Fruit fly (Drosophila melanogaster): ENCODE results near the gene CG7402.
A peak's percentile ranks its signal among the peaks of the same experiment; 100 is the strongest.

CG7402 gene

DNA sequence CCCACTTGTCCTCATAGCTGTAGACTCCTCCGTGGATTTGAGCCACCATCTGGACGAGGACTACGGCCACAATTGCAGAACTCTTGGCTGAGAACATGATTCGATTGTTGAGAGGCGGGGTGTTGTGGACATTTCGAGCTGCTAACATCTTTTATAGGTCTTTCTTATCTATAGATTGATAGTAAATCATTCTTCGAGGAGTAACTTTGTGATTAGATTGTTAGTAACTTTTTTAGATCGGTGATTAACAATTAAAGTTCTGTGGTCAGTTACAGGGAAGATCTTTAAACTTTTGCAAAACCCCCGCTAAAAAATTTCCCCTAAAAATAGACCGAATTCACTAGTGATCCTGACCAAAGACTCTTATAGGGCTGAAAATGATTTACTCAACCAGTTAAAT, 960 bp upstream of the CG7402 start, which contains the start of gene CG16775:
TSS of gene CG16775 (minus strand) at position 101 of the 400 bp plus-strand sequence.
- TF ChIP-seq psq (GFP tag; optimal IDR thresholded peaks at IDR 0.05): no peak
- no peak for TF ChIP-seq OdsH (GFP tag; optimal IDR thresholded peaks at IDR 0.05)
- no peak for TF ChIP-seq fru (GFP tag; optimal IDR thresholded peaks at IDR 0.05)
- TF ChIP-seq Hr78 (GFP tag; optimal IDR thresholded peaks at IDR 0.05): no peak
- no peak for TF ChIP-seq dsf (GFP tag; optimal IDR thresholded peaks at IDR 0.05; ENCODE audit: borderline replicate concordance)
- TF ChIP-seq GATAd (GFP tag; optimal IDR thresholded peaks at IDR 0.05): no peak
- no peak for TF ChIP-seq dl (GFP tag; optimal IDR thresholded peaks at IDR 0.05; ENCODE audit: insufficient read depth in 1 of 2, partially characterized antibody in 2 of 2)
- TF ChIP-seq tai (GFP tag; optimal IDR thresholded peaks at IDR 0.05): no peak
- no peak for TF ChIP-seq pan (optimal IDR thresholded peaks at IDR 0.05)
- TF ChIP-seq brk (GFP tag; optimal IDR thresholded peaks at IDR 0.05): no peak
- TF ChIP-seq Hnf4 (GFP tag; optimal IDR thresholded peaks at IDR 0.05): no peak
- TF ChIP-seq Abd-B (GFP tag; optimal IDR thresholded peaks at IDR 0.05): no peak
- no peak for TF ChIP-seq sage (GFP tag; optimal IDR thresholded peaks at IDR 0.05)
- no peak for TF ChIP-seq lola (GFP tag; optimal IDR thresholded peaks at IDR 0.05)
- no peak for TF ChIP-seq sv (GFP tag; optimal IDR thresholded peaks at IDR 0.05)
- no peak for TF ChIP-seq h (GFP tag; optimal IDR thresholded peaks at IDR 0.05)
- TF ChIP-seq Dif (GFP tag; optimal IDR thresholded peaks at IDR 0.05; ENCODE audit: partially characterized antibody): no peak

DNA sequence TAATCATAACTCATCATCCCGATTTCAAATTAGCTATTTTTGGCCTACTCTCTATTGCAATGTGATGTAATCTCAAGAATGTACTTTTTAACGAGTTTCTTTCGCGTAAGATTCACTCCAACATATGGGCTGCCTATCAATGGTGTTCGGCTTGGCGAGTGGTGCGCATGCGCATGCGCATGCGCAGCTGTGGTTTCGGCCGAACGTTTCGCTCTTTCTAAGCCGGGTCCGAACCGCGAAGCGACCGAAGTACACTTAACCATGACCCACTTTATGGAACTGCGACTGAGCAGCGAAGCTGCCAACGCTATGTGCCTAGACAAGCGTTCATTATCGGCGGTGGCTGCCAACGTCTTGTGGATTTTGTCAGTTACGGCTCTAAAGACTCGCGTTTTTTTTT, 6.2 kb downstream of the CG7402 start:
- TF ChIP-seq Hr83 (GFP tag; optimal IDR thresholded peaks at IDR 0.05; ENCODE audit: poor library complexity, severe bottlenecking) (no peak), Vsx2 (GFP tag; optimal IDR thresholded peaks at IDR 0.05; ENCODE audit: partially characterized antibody) (peak; percentile 15), h (GFP tag; optimal IDR thresholded peaks at IDR 0.05) (no peak)

- TF ChIP-seq Dif (GFP tag; optimal IDR thresholded peaks at IDR 0.05; ENCODE audit: partially characterized antibody): peak; percentile 30
- no peak for TF ChIP-seq usp (GFP tag; optimal IDR thresholded peaks at IDR 0.05)
- peak in 1 of 2 experiments; percentile 10 for TF ChIP-seq dl (GFP tag; optimal IDR thresholded peaks at IDR 0.05; ENCODE audit: insufficient read depth in 1 of 2, partially characterized antibody in 2 of 2)
- TF ChIP-seq Abd-B (GFP tag; optimal IDR thresholded peaks at IDR 0.05): no peak
- TF ChIP-seq dsf (GFP tag; optimal IDR thresholded peaks at IDR 0.05; ENCODE audit: borderline replicate concordance): no peak
- no peak for TF ChIP-seq h (GFP tag; optimal IDR thresholded peaks at IDR 0.05)
- no peak for TF ChIP-seq rgr (GFP tag; optimal IDR thresholded peaks at IDR 0.05)
- TF ChIP-seq GATAd (GFP tag; optimal IDR thresholded peaks at IDR 0.05): no peak
- no peak for TF ChIP-seq Hr78 (GFP tag; optimal IDR thresholded peaks at IDR 0.05)
- TF ChIP-seq HLH106 (tag; optimal IDR thresholded peaks at IDR 0.05): no peak
- TF ChIP-seq Rel (GFP tag; optimal IDR thresholded peaks at IDR 0.05): no peak
- no peak for TF ChIP-seq Rel (tag; optimal IDR thresholded peaks at IDR 0.05)
- TF ChIP-seq woc (GFP tag; optimal IDR thresholded peaks at IDR 0.05): no peak
- no peak for TF ChIP-seq jim (GFP tag; optimal IDR thresholded peaks at IDR 0.05)
- TF ChIP-seq Dfd (GFP tag; optimal IDR thresholded peaks at IDR 0.05): no peak
- TF ChIP-seq Vsx2 (GFP tag; optimal IDR thresholded peaks at IDR 0.05; ENCODE audit: partially characterized antibody): peak; percentile 59
- TF ChIP-seq OdsH (GFP tag; optimal IDR thresholded peaks at IDR 0.05): no peak
- TF ChIP-seq tai (GFP tag; optimal IDR thresholded peaks at IDR 0.05): no peak
- no peak for TF ChIP-seq CG9705 (GFP tag; optimal IDR thresholded peaks at IDR 0.05)
- no peak for TF ChIP-seq lola (GFP tag; optimal IDR thresholded peaks at IDR 0.05)
- no peak for TF ChIP-seq Hr83 (GFP tag; optimal IDR thresholded peaks at IDR 0.05; ENCODE audit: poor library complexity, severe bottlenecking)
- no peak for TF ChIP-seq Myc (optimal IDR thresholded peaks at IDR 0.05)
- TF ChIP-seq ey (GFP tag; optimal IDR thresholded peaks at IDR 0.05): no peak
- TF ChIP-seq dmrt93B (GFP tag; optimal IDR thresholded peaks at IDR 0.05): no peak
- TF ChIP-seq Mio (GFP tag; optimal IDR thresholded peaks at IDR 0.05): no peak
- no peak for TF ChIP-seq sv (GFP tag; optimal IDR thresholded peaks at IDR 0.05)
- no peak for TF ChIP-seq CG32264 (GFP tag; optimal IDR thresholded peaks at IDR 0.05)
- no peak for TF ChIP-seq foxo (GFP tag; optimal IDR thresholded peaks at IDR 0.05)
- no peak for TF ChIP-seq CrebA (GFP tag; optimal IDR thresholded peaks at IDR 0.05; ENCODE audit: borderline replicate concordance)
- no peak for TF ChIP-seq fru (GFP tag; optimal IDR thresholded peaks at IDR 0.05)
- TF ChIP-seq psq (GFP tag; optimal IDR thresholded peaks at IDR 0.05): peak; percentile 56
- TF ChIP-seq Jra (GFP tag; optimal IDR thresholded peaks at IDR 0.05): no peak
- TF ChIP-seq br (GFP tag; optimal IDR thresholded peaks at IDR 0.05): no peak
These were observed 8.3 kb downstream of the CG7402 start, which contains the start of gene Tsp74F for dm6 chr3L:17895815-17896275. Gene Tsp74F (minus strand): TSS chr3L:17895862.
